Fruit fly (Drosophila melanogaster) whole organism, pupa: ENCODE measurements around the gene RpS6.

ENCODE experiments used
- CG14655 ChIP-seq: fragments of 200-800 bp; sonication (Bioruptor generic); optimal IDR thresholded peaks from 3 replicates; lab custom pipeline; 2017; ENCODE audit warnings: mild to moderate bottlenecking, missing biosample characterization, missing genetic modification reagents, missing genetic modification characterization
- CG15710 ChIP-seq: fragments of 200-800 bp; sonication (Bioruptor generic); optimal IDR thresholded peaks from 2 replicates; lab custom pipeline; 2018; ENCODE audit warnings: missing biosample characterization, mild to moderate bottlenecking, missing genetic modification characterization, moderate library complexity
- CG34367 ChIP-seq: fragments of 200-800 bp; sonication (Bioruptor generic); optimal IDR thresholded peaks from 2 replicates; lab custom pipeline; 2018; ENCODE audit warnings: missing biosample characterization, mild to moderate bottlenecking, missing genetic modification characterization
- CG8301 ChIP-seq: fragments of 200-800 bp; sonication (Bioruptor generic); optimal IDR thresholded peaks from 2 replicates; lab custom pipeline; 2018; ENCODE audit warnings: missing biosample characterization, mild to moderate bottlenecking, missing genetic modification characterization
- Ets98B ChIP-seq: fragments of 200-800 bp; sonication (Bioruptor generic); IDR thresholded peaks from 2 replicates; pipeline ENCODE4 v1.3.6; 2022; ENCODE audit warnings: missing biosample characterization, missing genetic modification characterization
- Pif1A ChIP-seq: fragments of 200-800 bp; sonication (Bioruptor generic); optimal IDR thresholded peaks from 3 replicates; lab custom pipeline; 2016; ENCODE audit warnings: missing biosample characterization, missing genetic modification characterization
- Pif1B ChIP-seq: fragments of 200-800 bp; sonication (Bioruptor generic); optimal IDR thresholded peaks from 3 replicates; lab custom pipeline; 2016; ENCODE audit warnings: missing biosample characterization, missing genetic modification characterization
- Snoo ChIP-seq: fragments of 200-800 bp; sonication (Bioruptor generic); optimal IDR thresholded peaks from 3 replicates; lab custom pipeline; 2017; ENCODE audit warnings: missing biosample characterization, mild to moderate bottlenecking, missing genetic modification characterization, inconsistent platforms
- fd96Ca ChIP-seq: fragments of 200-800 bp; sonication (Bioruptor generic); IDR thresholded peaks from 3 replicates; pipeline ENCODE4 v1.3.6; 2022; ENCODE audit warnings: missing biosample characterization, missing genetic modification characterization
- gl ChIP-seq: fragments of 200-800 bp; sonication (Bioruptor generic); optimal IDR thresholded peaks from 2 replicates; lab custom pipeline; 2018; ENCODE audit warnings: missing biosample characterization, mild to moderate bottlenecking, missing genetic modification characterization
- rn ChIP-seq: fragments of 200-800 bp; sonication (Bioruptor generic); IDR thresholded peaks from 2 replicates; pipeline ENCODE4 v1.3.6; 2022; ENCODE audit warnings: missing biosample characterization, missing genetic modification characterization

DNA sequence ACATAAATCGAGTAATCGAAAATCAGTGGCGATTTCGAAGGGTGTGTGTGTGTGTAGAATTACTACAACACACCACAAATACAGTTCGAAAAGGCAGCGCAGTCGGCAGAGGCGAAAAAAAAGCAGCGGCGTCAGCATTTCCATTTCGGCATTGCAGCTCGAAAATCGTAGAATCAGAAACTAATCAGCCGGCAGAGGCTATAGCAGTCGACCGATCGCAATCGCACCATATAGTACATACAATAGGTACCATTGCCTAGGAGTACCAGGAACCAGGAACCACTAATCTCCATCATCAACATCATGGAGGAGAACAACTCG is 7.9 kb upstream of the RpS6 start:
- TF ChIP-seq gl (tag; lab: Kevin White, UChicago) (no peak), fd96Ca (GFP tag; lab: Robert Waterston, UW) (no peak), Pif1A (GFP tag; lab: Kevin White, UChicago) (no peak), rn (no peak), Snoo (tag; lab: Kevin White, UChicago) (no peak), Pif1B (GFP tag; lab: Kevin White, UChicago) (no peak), CG8301 (no peak), CG15710 (tag; lab: Kevin White, UChicago) (no peak), CG34367 (no peak), Ets98B (GFP tag; lab: Robert Waterston, UW) (no peak), CG14655 (GFP tag; lab: Kevin White, UChicago) (no peak)
